Worm (Caenorhabditis elegans): ENCODE data around the gene R02F11.2.

ce11 chrV:4790368-4790767, 4.0 kb upstream of the R02F11.2 start, which contains the start of gene R02F11.12:
- TF ChIP-seq elt-2 (tag; optimal IDR thresholded peaks at IDR 0.05) (no peak), lin-39 (tag; optimal IDR thresholded peaks at IDR 0.05) (no peak)
